Worm (Caenorhabditis elegans): ENCODE results near the gene H01M10.2.
A peak's percentile ranks its signal among the peaks of the same experiment; 100 is the strongest.

Gene H01M10.2

DNA sequence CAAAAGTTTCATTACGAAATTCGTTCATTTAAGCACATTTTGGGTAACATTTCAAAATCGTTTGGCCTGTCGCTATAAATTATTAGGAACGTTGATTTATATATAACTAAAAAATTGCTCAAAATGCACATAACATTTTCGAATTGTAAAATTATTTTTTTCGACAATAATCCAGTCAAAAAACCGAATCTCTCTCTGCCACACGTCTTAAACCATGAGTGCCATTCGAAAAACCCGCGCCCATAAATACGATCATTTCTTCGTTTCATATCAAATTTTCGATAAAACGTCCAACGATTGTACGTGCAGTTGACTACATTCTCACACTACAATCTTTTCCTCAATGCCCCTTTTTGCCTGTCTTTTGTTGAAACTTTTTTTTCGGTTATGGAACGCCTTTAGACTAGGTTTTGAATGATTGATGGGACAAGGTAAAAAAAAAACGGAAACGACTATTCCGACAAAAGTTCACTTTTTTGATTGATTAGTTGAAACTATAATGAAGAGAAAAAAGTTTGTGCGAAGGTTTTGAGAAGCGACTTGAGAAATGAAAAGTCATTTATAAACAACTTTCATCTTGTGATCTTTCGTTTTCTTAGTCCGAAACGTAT, 7.2 kb upstream of the H01M10.2 start:
- TF ChIP-seq ama-1 (optimal IDR thresholded peaks at IDR 0.05): peak; percentile 73
- no peak for TF ChIP-seq mml-1 (tag; optimal IDR thresholded peaks at IDR 0.05)
- TF ChIP-seq elt-1 (tag; optimal IDR thresholded peaks at IDR 0.05): no peak
- no peak for TF ChIP-seq eor-1 (tag; optimal IDR thresholded peaks at IDR 0.05)
- TF ChIP-seq fos-1 (tag; optimal IDR thresholded peaks at IDR 0.05): no peak
- no peak for TF ChIP-seq nhr-11 (tag; optimal IDR thresholded peaks at IDR 0.05)
- no peak for TF ChIP-seq zag-1 (tag; optimal IDR thresholded peaks at IDR 0.05)
- TF ChIP-seq ztf-4 (tag; optimal IDR thresholded peaks at IDR 0.05): peak; percentile 11
- TF ChIP-seq aly-2 (tag; optimal IDR thresholded peaks at IDR 0.05): no peak
- TF ChIP-seq ZK546.5 (tag; optimal IDR thresholded peaks at IDR 0.05): no peak
- TF ChIP-seq nhr-12 (tag; optimal IDR thresholded peaks at IDR 0.05): no peak
- TF ChIP-seq unc-39 (tag; optimal IDR thresholded peaks at IDR 0.05): no peak
- TF ChIP-seq ceh-16 (tag; optimal IDR thresholded peaks at IDR 0.05): no peak
- no peak for TF ChIP-seq lin-39 (tag; optimal IDR thresholded peaks at IDR 0.05)
- no peak for TF ChIP-seq nhr-237 (tag; optimal IDR thresholded peaks at IDR 0.05)
- TF ChIP-seq unc-62 (GFP tag; optimal IDR thresholded peaks at IDR 0.05): no peak
- TF ChIP-seq lsy-12 (tag; optimal IDR thresholded peaks at IDR 0.05): no peak
- TF ChIP-seq egl-27 (tag; optimal IDR thresholded peaks at IDR 0.05): no peak
- peak; percentile 32 for TF ChIP-seq elt-2 (tag; optimal IDR thresholded peaks at IDR 0.05)
- TF ChIP-seq sea-2 (GFP tag; optimal IDR thresholded peaks at IDR 0.05): no peak
- TF ChIP-seq ceh-28 (tag; optimal IDR thresholded peaks at IDR 0.05): no peak
- no peak for TF ChIP-seq pqm-1 (tag; optimal IDR thresholded peaks at IDR 0.05)
- TF ChIP-seq nhr-67 (tag; optimal IDR thresholded peaks at IDR 0.05): no peak
- TF ChIP-seq ceh-9 (tag; optimal IDR thresholded peaks at IDR 0.05): no peak
- TF ChIP-seq nhr-25 (tag; optimal IDR thresholded peaks at IDR 0.05): no peak
- no peak for TF ChIP-seq elt-3 (tag; optimal IDR thresholded peaks at IDR 0.05)
- no peak for TF ChIP-seq nhr-76 (tag; optimal IDR thresholded peaks at IDR 0.05)
- no peak for TF ChIP-seq hmg-11 (tag; optimal IDR thresholded peaks at IDR 0.05)
- TF ChIP-seq nhr-43 (tag; optimal IDR thresholded peaks at IDR 0.05; ENCODE audit: poor library complexity, severe bottlenecking): no peak
- TF ChIP-seq R02D3.7 (tag; optimal IDR thresholded peaks at IDR 0.05): no peak
- no peak for TF ChIP-seq jun-1 (tag; optimal IDR thresholded peaks at IDR 0.05)
- TF ChIP-seq fkh-10 (GFP tag; optimal IDR thresholded peaks at IDR 0.05): no peak
- no peak for TF ChIP-seq ztf-11 (tag; optimal IDR thresholded peaks at IDR 0.05)
- TF ChIP-seq egl-5 (tag; optimal IDR thresholded peaks at IDR 0.05): peak; percentile 13
- TF ChIP-seq skn-1 (tag; optimal IDR thresholded peaks at IDR 0.05): no peak
- TF ChIP-seq snpc-4 (tag; optimal IDR thresholded peaks at IDR 0.05): no peak
- no peak for TF ChIP-seq nhr-28 (tag; optimal IDR thresholded peaks at IDR 0.05)
- TF ChIP-seq ceh-82 (tag; optimal IDR thresholded peaks at IDR 0.05): no peak
- peak; percentile 42 for TF ChIP-seq pha-4 (tag; optimal IDR thresholded peaks at IDR 0.05)
- TF ChIP-seq daf-12 (tag; optimal IDR thresholded peaks at IDR 0.05): no peak
- no peak for TF ChIP-seq mdl-1 (tag; optimal IDR thresholded peaks at IDR 0.05)
- TF ChIP-seq nfya-1 (tag; optimal IDR thresholded peaks at IDR 0.05; ENCODE audit: insufficient read depth): peak; percentile 6
- TF ChIP-seq tbx-2 (tag; optimal IDR thresholded peaks at IDR 0.05): no peak
- no peak for TF ChIP-seq lin-15B (tag; optimal IDR thresholded peaks at IDR 0.05)
- no peak for TF ChIP-seq nhr-23 (tag; optimal IDR thresholded peaks at IDR 0.05)
- TF ChIP-seq nhr-77 (tag; optimal IDR thresholded peaks at IDR 0.05): no peak
- TF ChIP-seq fkh-2 (tag; optimal IDR thresholded peaks at IDR 0.05): no peak

DNA sequence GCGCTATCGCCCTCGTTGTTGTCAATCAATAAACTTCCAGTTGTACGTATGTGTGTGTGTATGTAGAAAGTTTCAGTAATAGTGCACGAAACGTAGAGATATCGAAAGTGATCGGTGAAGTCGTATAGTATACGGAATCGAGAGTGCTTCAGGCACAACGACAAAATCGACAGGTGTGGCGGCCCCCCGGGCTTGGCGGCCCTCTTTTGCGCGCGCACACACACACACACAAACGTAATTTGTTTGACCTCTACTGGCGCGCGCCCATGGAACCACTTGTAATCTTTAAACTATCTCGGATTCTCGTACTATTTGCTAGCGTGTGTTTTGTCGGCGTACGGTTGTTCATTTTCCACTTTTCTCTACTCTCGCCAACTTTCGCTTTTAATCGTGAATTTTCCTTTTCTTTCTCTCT, 6.0 kb upstream of the H01M10.2 start:
- no peak for TF ChIP-seq daf-12 (tag; optimal IDR thresholded peaks at IDR 0.05)
- TF ChIP-seq nhr-67 (tag; optimal IDR thresholded peaks at IDR 0.05): no peak
- peak; percentile 38 for TF ChIP-seq nfya-1 (tag; optimal IDR thresholded peaks at IDR 0.05; ENCODE audit: insufficient read depth)
- TF ChIP-seq hmg-11 (tag; optimal IDR thresholded peaks at IDR 0.05): peak; percentile 67
- TF ChIP-seq fos-1 (tag; optimal IDR thresholded peaks at IDR 0.05): peak; percentile 17
- peak; percentile 42 for TF ChIP-seq ztf-4 (tag; optimal IDR thresholded peaks at IDR 0.05)
- TF ChIP-seq fkh-2 (tag; optimal IDR thresholded peaks at IDR 0.05): no peak
- no peak for TF ChIP-seq aly-2 (tag; optimal IDR thresholded peaks at IDR 0.05)
- TF ChIP-seq mdl-1 (tag; optimal IDR thresholded peaks at IDR 0.05): no peak
- peak; percentile 41 for TF ChIP-seq elt-2 (tag; optimal IDR thresholded peaks at IDR 0.05)
- no peak for TF ChIP-seq ceh-82 (tag; optimal IDR thresholded peaks at IDR 0.05)
- peak; percentile 7 for TF ChIP-seq tbx-2 (tag; optimal IDR thresholded peaks at IDR 0.05)
- TF ChIP-seq jun-1 (tag; optimal IDR thresholded peaks at IDR 0.05): peak; percentile 40
- no peak for TF ChIP-seq fkh-10 (GFP tag; optimal IDR thresholded peaks at IDR 0.05)
- TF ChIP-seq egl-27 (tag; optimal IDR thresholded peaks at IDR 0.05): no peak
- TF ChIP-seq nhr-25 (tag; optimal IDR thresholded peaks at IDR 0.05): peak; percentile 90
- TF ChIP-seq nhr-43 (tag; optimal IDR thresholded peaks at IDR 0.05; ENCODE audit: poor library complexity, severe bottlenecking): peak; percentile 68
- TF ChIP-seq nhr-23 (tag; optimal IDR thresholded peaks at IDR 0.05): peak; percentile 87
- TF ChIP-seq zag-1 (tag; optimal IDR thresholded peaks at IDR 0.05): no peak
- TF ChIP-seq nhr-11 (tag; optimal IDR thresholded peaks at IDR 0.05): no peak
- TF ChIP-seq lin-39 (tag; optimal IDR thresholded peaks at IDR 0.05): peak; percentile 64
- TF ChIP-seq nhr-12 (tag; optimal IDR thresholded peaks at IDR 0.05): no peak
- TF ChIP-seq pha-4 (tag; optimal IDR thresholded peaks at IDR 0.05): peak; percentile 50
- TF ChIP-seq lsy-12 (tag; optimal IDR thresholded peaks at IDR 0.05): peak; percentile 53
- no peak for TF ChIP-seq ceh-16 (tag; optimal IDR thresholded peaks at IDR 0.05)
- peak; percentile 62 for TF ChIP-seq ceh-28 (tag; optimal IDR thresholded peaks at IDR 0.05)
- TF ChIP-seq nhr-77 (tag; optimal IDR thresholded peaks at IDR 0.05): no peak
- TF ChIP-seq nhr-28 (tag; optimal IDR thresholded peaks at IDR 0.05): no peak
